Worm (Caenorhabditis elegans) whole organism, L4/young adult: ENCODE data around the gene Y69A2AR.47.

Experiments
- W03F9.2 ChIP-seq: fragments of 150-350 bp; optimal IDR thresholded peaks from 2 replicates; lab custom pipeline; 2014; ENCODE audit warnings: missing biosample characterization, missing genetic modification characterization
- dao-5 ChIP-seq: sonication (generic microtip); optimal IDR thresholded peaks from 2 replicates; lab custom pipeline; 2016; ENCODE audit warnings: missing genotype, missing genetic modification characterization, moderate library complexity, missing compliant biosample characterization
- him-1 ChIP-seq: sonication (generic microtip); optimal IDR thresholded peaks from 2 replicates; lab custom pipeline; 2016; ENCODE audit warnings: missing genotype, missing genetic modification reagents, missing genetic modification characterization, missing compliant biosample characterization

ce11 chrIV:2573122-2573521 lies 24.4 kb upstream of the Y69A2AR.47 start:
- no peak for TF ChIP-seq dao-5
- TF ChIP-seq him-1 (tag; lab: Kevin White, UChicago), result no peak
- TF ChIP-seq W03F9.2 (tag; lab: Kevin White, UChicago), result no peak
